Worm (Caenorhabditis elegans) whole organism, mixed stage, embryonic: Measurements from ENCODE around the gene twk-36.
A peak's percentile ranks its signal among the peaks of the same experiment; 100 is the strongest.

Source experiments
- ceh-39 ChIP-seq: fragments of 150-350 bp; optimal IDR thresholded peaks from 2 replicates; lab custom pipeline; 2014; ENCODE audit warnings: missing biosample characterization, missing genetic modification characterization
- ces-1 ChIP-seq: fragments of 150-350 bp; optimal IDR thresholded peaks from 2 replicates; lab custom pipeline; 2014; ENCODE audit warnings: missing biosample characterization, missing genetic modification reagents, missing genetic modification characterization
- hlh-1 ChIP-seq: fragments of 150-350 bp; optimal IDR thresholded peaks from 2 replicates; lab custom pipeline; 2014; ENCODE audit warnings: missing biosample characterization, missing genetic modification reagents, missing genetic modification characterization
- lin-13 ChIP-seq: fragments of 150-350 bp; optimal IDR thresholded peaks from 2 replicates; lab custom pipeline; 2014; ENCODE audit warnings: missing biosample characterization, missing genetic modification characterization
- lsy-2 ChIP-seq: fragments of 150-350 bp; optimal IDR thresholded peaks from 2 replicates; lab custom pipeline; 2014; ENCODE audit warnings: missing biosample characterization, missing genetic modification characterization
- nhr-237 ChIP-seq: fragments of 150-350 bp; optimal IDR thresholded peaks from 2 replicates; lab custom pipeline; 2014; ENCODE audit warnings: missing biosample characterization, missing genetic modification characterization
- pha-4 ChIP-seq: fragments of 150-350 bp; optimal IDR thresholded peaks from 2 replicates; lab custom pipeline; 2018; ENCODE audit warnings: missing biosample characterization, missing genetic modification reagents, missing genetic modification characterization
- snpc-4 ChIP-seq: fragments of 150-350 bp; optimal IDR thresholded peaks from 2 replicates; lab custom pipeline; 2014; ENCODE audit warnings: missing biosample characterization, missing genetic modification characterization
- unc-120 ChIP-seq: sonication (generic microtip); optimal IDR thresholded peaks from 2 replicates; lab custom pipeline; 2017; ENCODE audit warnings: missing genetic modification characterization, missing compliant biosample characterization; ENCODE audit not compliant: poor library complexity, severe bottlenecking
- unc-62 ChIP-seq: fragments of 150-350 bp; optimal IDR thresholded peaks from 2 replicates; lab custom pipeline; 2014; ENCODE audit warnings: missing biosample characterization, missing genetic modification reagents, missing genetic modification characterization

ce11 chrV:17749181-17749580 is 2.3 kb upstream of the twk-36 start, which contains the start of gene R12G8.1:
- TF ChIP-seq ces-1 (peak; percentile 82), hlh-1 (no peak), unc-120 (tag; lab: Kevin White, UChicago) (no peak), nhr-237 (no peak), lsy-2 (tag; lab: Kevin White, UChicago) (no peak), ceh-39 (tag; lab: Kevin White, UChicago) (no peak), snpc-4 (tag; lab: Kevin White, UChicago) (no peak), unc-62 (GFP tag; lab: Kevin White, UChicago) (no peak), lin-13 (tag; lab: Kevin White, UChicago) (no peak), pha-4 (tag; lab: Kevin White, UChicago) (no peak)
